Worm (Caenorhabditis elegans) whole organism, L1 larva: ENCODE measurements around the gene srw-59.
"Not testable (repeated sequence)": the region's sequence is repeated elsewhere in the genome, so short reads cannot be mapped to it uniquely, and the experiment has no call there.

ENCODE experiments used
- C04F5.9 ChIP-seq: sonication (generic microtip); optimal IDR thresholded peaks from 2 replicates; lab custom pipeline; 2016; ENCODE audit warnings: missing genetic modification characterization, missing compliant biosample characterization
- blmp-1 ChIP-seq: fragments of 150-350 bp; optimal IDR thresholded peaks from 2 replicates; lab custom pipeline; 2014; ENCODE audit warnings: missing biosample characterization, missing genetic modification characterization
- ceh-82 ChIP-seq, 3 experiments: fragments of 150-350 bp in 1 of 3; sonication (generic microtip) in 2 of 3; optimal IDR thresholded peaks; 2 replicates each; lab custom pipeline; 2014 to 2017; ENCODE audit warnings: missing biosample characterization in 3 of 3, missing genetic modification characterization in 3 of 3
- dpl-1 ChIP-seq, 3 experiments: fragments of 150-350 bp in 2 of 3; sonication (generic microtip) in 1 of 3; optimal IDR thresholded peaks; 2 replicates each; lab custom pipeline; 2014 to 2017; ENCODE audit warnings: missing biosample characterization in 3 of 3, missing genetic modification characterization in 3 of 3, missing genetic modification reagents in 3 of 3
- efl-1 ChIP-seq, 4 experiments: fragments of 150-350 bp; optimal IDR thresholded peaks in 3 of 4; peaks in 1 of 4; 1 replicate in 1 of 4; 2 replicates in 3 of 4; lab custom pipeline; 2014; ENCODE audit warnings: missing biosample characterization in 2 of 4, missing genetic modification characterization in 2 of 4, missing genetic modification reagents in 2 of 4
- efl-3 ChIP-seq: fragments of 200-800 bp; sonication (Bioruptor generic); optimal IDR thresholded peaks from 2 replicates; lab custom pipeline; 2018; ENCODE audit warnings: mild to moderate bottlenecking, missing genetic modification characterization, missing compliant biosample characterization
- egl-13 ChIP-seq: sonication (generic microtip); optimal IDR thresholded peaks from 2 replicates; lab custom pipeline; 2016; ENCODE audit warnings: missing genotype, missing genetic modification reagents, missing genetic modification characterization, missing compliant biosample characterization
- egl-27 ChIP-seq, 2 experiments: fragments of 150-350 bp in 1 of 2; sonication (generic microtip); optimal IDR thresholded peaks; 3 replicates each; lab custom pipeline; 2017 to 2018; ENCODE audit warnings: missing biosample characterization in 2 of 2, missing genetic modification characterization in 2 of 2, missing genetic modification reagents in 2 of 2
- fkh-4 ChIP-seq: sonication (generic microtip); optimal IDR thresholded peaks from 2 replicates; lab custom pipeline; 2016; ENCODE audit warnings: missing compliant biosample characterization, missing genetic modification characterization, borderline replicate concordance
- fos-1 ChIP-seq: fragments of 150-350 bp; optimal IDR thresholded peaks from 2 replicates; lab custom pipeline; 2014; ENCODE audit warnings: missing biosample characterization, missing genetic modification characterization
- hlh-4 ChIP-seq: sonication (generic microtip); optimal IDR thresholded peaks from 2 replicates; lab custom pipeline; 2016; ENCODE audit warnings: mild to moderate bottlenecking, missing genetic modification characterization, missing compliant biosample characterization
- hpl-2 ChIP-seq: fragments of 150-350 bp; optimal IDR thresholded peaks from 2 replicates; lab custom pipeline; 2014; ENCODE audit warnings: missing biosample characterization, missing genetic modification reagents, missing genetic modification characterization
- isw-1 ChIP-seq: fragments of 200-800 bp; sonication (Bioruptor generic); IDR thresholded peaks from 2 replicates; pipeline ENCODE4 v1.3.6; 2022; ENCODE audit warnings: missing genetic modification characterization, missing compliant biosample characterization
- jun-1 ChIP-seq: fragments of 150-350 bp; optimal IDR thresholded peaks from 2 replicates; lab custom pipeline; 2014; ENCODE audit warnings: missing biosample characterization, missing genetic modification reagents, missing genetic modification characterization
- lin-13 ChIP-seq: fragments of 150-350 bp; optimal IDR thresholded peaks from 2 replicates; lab custom pipeline; 2014; ENCODE audit warnings: missing biosample characterization, missing genetic modification reagents, missing genetic modification characterization
- lin-14 ChIP-seq: fragments of 200-800 bp; sonication (Bioruptor generic); optimal IDR thresholded peaks from 2 replicates; lab custom pipeline; 2018; ENCODE audit warnings: mild to moderate bottlenecking, missing genetic modification characterization, moderate library complexity, missing compliant biosample characterization
- lin-15B ChIP-seq: fragments of 150-350 bp; sonication (generic microtip); optimal IDR thresholded peaks from 3 replicates; lab custom pipeline; 2014; ENCODE audit warnings: missing biosample characterization, missing genetic modification characterization
- lir-3 ChIP-seq: sonication (generic microtip); optimal IDR thresholded peaks from 2 replicates; lab custom pipeline; 2016; ENCODE audit warnings: mild to moderate bottlenecking, missing genetic modification characterization, moderate library complexity, missing compliant biosample characterization; ENCODE audit not compliant: poor library complexity
- mab-9 ChIP-seq: fragments of 200-800 bp; sonication (Bioruptor generic); IDR thresholded peaks from 2 replicates; pipeline ENCODE4 v1.3.6; 2022; ENCODE audit warnings: missing genetic modification reagents, missing genetic modification characterization, missing compliant biosample characterization
- mep-1 ChIP-seq: fragments of 150-350 bp; optimal IDR thresholded peaks from 2 replicates; lab custom pipeline; 2014; ENCODE audit warnings: missing biosample characterization, missing genetic modification characterization
- nhr-19 ChIP-seq: fragments of 200-800 bp; sonication (Bioruptor generic); conservative IDR thresholded peaks from 2 replicates; pipeline ENCODE4 v1.3.6; 2022; ENCODE audit warnings: missing genetic modification characterization, missing compliant biosample characterization
- nhr-237 ChIP-seq: fragments of 150-350 bp; optimal IDR thresholded peaks from 2 replicates; lab custom pipeline; 2014; ENCODE audit warnings: missing biosample characterization, missing genetic modification characterization
- nhr-28 ChIP-seq: fragments of 150-350 bp; optimal IDR thresholded peaks from 2 replicates; lab custom pipeline; 2014; ENCODE audit warnings: missing biosample characterization, missing genetic modification characterization
- nhr-47 ChIP-seq: sonication (generic microtip); optimal IDR thresholded peaks from 2 replicates; lab custom pipeline; 2016; ENCODE audit warnings: mild to moderate bottlenecking, missing genetic modification characterization, moderate library complexity, missing compliant biosample characterization
- skn-1 ChIP-seq: fragments of 150-350 bp; optimal IDR thresholded peaks from 2 replicates; lab custom pipeline; 2014; ENCODE audit warnings: missing biosample characterization, missing genetic modification characterization
- sup-37 ChIP-seq: fragments of 200-800 bp; sonication (Bioruptor generic); optimal IDR thresholded peaks from 2 replicates; lab custom pipeline; 2018; ENCODE audit warnings: mild to moderate bottlenecking, missing genetic modification characterization, missing compliant biosample characterization
- swsn-7 ChIP-seq: sonication (generic microtip); optimal IDR thresholded peaks from 2 replicates; lab custom pipeline; 2016; ENCODE audit warnings: missing genetic modification characterization, missing compliant biosample characterization
- tbx-2 ChIP-seq: sonication (generic microtip); optimal IDR thresholded peaks from 2 replicates; lab custom pipeline; 2016; ENCODE audit warnings: missing genetic modification characterization, missing compliant biosample characterization
- unc-86 ChIP-seq: sonication (generic microtip); optimal IDR thresholded peaks from 2 replicates; lab custom pipeline; 2016; ENCODE audit warnings: missing genetic modification characterization, missing compliant biosample characterization
- vab-15 ChIP-seq: sonication (generic microtip); optimal IDR thresholded peaks from 2 replicates; lab custom pipeline; 2017; ENCODE audit warnings: missing genotype, mild to moderate bottlenecking, missing genetic modification characterization, missing compliant biosample characterization
- xbp-1 ChIP-seq: sonication (generic microtip); optimal IDR thresholded peaks from 2 replicates; lab custom pipeline; 2016; ENCODE audit warnings: missing genetic modification characterization, missing compliant biosample characterization
- zag-1 ChIP-seq: fragments of 150-350 bp; optimal IDR thresholded peaks from 2 replicates; lab custom pipeline; 2014; ENCODE audit warnings: missing biosample characterization, missing genetic modification characterization
- zip-4 ChIP-seq: fragments of 200-800 bp; sonication (Bioruptor generic); optimal IDR thresholded peaks from 2 replicates; lab custom pipeline; 2018; ENCODE audit warnings: mild to moderate bottlenecking, missing genetic modification characterization, moderate library complexity, missing compliant biosample characterization
- ztf-11 ChIP-seq, 2 experiments: sonication (generic microtip); optimal IDR thresholded peaks; 2 replicates each; lab custom pipeline; 2016 to 2017; ENCODE audit warnings: missing genetic modification characterization in 2 of 2, missing biosample characterization in 1 of 2, missing compliant biosample characterization in 1 of 2

srw-59 gene

ce11 chrV:15954932-15955331 lies 4.1 kb upstream of the srw-59 start, which contains the start of gene srw-57:
TSS of gene srw-57 (minus strand) at chrV:15955032.
- no peak for TF ChIP-seq sup-37 (GFP tag; lab: Kevin White, UChicago)
- no peak for TF ChIP-seq mep-1 (tag; lab: Kevin White, UChicago)
- TF ChIP-seq egl-13 (tag; lab: Kevin White, UChicago) = no peak
- no peak for TF ChIP-seq xbp-1 (tag; lab: Kevin White, UChicago)
- no peak for TF ChIP-seq lin-13 (GFP tag; lab: Kevin White, UChicago)
- TF ChIP-seq C04F5.9 = no peak

- no peak for TF ChIP-seq efl-1 (optimal IDR thresholded peaks at IDR 0.05; lab: Kevin White, UChicago)
- TF ChIP-seq efl-1 (GFP tag; optimal IDR thresholded peaks at IDR 0.05 in 1 of 2; lab: Kevin White, UChicago) = peak in 1 of 2 experiments; percentile 61
- TF ChIP-seq unc-86 (tag; lab: Kevin White, UChicago) = no peak
- TF ChIP-seq skn-1 (tag; lab: Kevin White, UChicago) = no peak
These were observed 2.0 kb upstream of the srw-59 start, which contains the start of gene srw-56 for ce11 chrV:15952762-15953161. TSS of gene srw-56 (minus strand) at chrV:15952862.

- TF ChIP-seq zag-1 (tag; lab: Kevin White, UChicago) (no peak), tbx-2 (no peak), nhr-19 (GFP tag; lab: Robert Waterston, UW) (no peak), fos-1 (tag; lab: Kevin White, UChicago) (no peak), nhr-237 (tag; lab: Kevin White, UChicago) (no peak), isw-1 (GFP tag; lab: Robert Waterston, UW) (no peak)
These were observed 7.7 kb downstream of the srw-59 start, which contains the start of gene srw-53 for ce11 chrV:15943125-15943524. TSS of gene srw-53 (plus strand) at chrV:15943425.

ce11 chrV:15940254-15940653 lies 10.5 kb downstream of the srw-59 start, which contains the start of gene srw-55:
TSS of gene srw-55 (minus strand) at chrV:15940354.
- TF ChIP-seq efl-3 (no peak), nhr-28 (tag; lab: Kevin White, UChicago) (no peak), fkh-4 (tag; lab: Kevin White, UChicago) (no peak), isw-1 (GFP tag; lab: Robert Waterston, UW) (no peak), xbp-1 (tag; lab: Kevin White, UChicago) (no peak), ceh-82 (tag; optimal IDR thresholded peaks at IDR 0.05; lab: Kevin White, UChicago) (no peak), ztf-11 (tag; optimal IDR thresholded peaks at IDR 0.05; lab: Kevin White, UChicago) (no peak), swsn-7 (tag; lab: Kevin White, UChicago) (no peak), zip-4 (GFP tag; lab: Kevin White, UChicago) (no peak), blmp-1 (tag; lab: Kevin White, UChicago) (no peak), vab-15 (tag; lab: Kevin White, UChicago) (no peak), lir-3 (no peak), lin-14 (no peak), hpl-2 (GFP tag; lab: Kevin White, UChicago) (no peak), lin-15B (tag; lab: Kevin White, UChicago) (no peak), mab-9 (no peak), fos-1 (tag; lab: Kevin White, UChicago) (no peak), efl-1 (optimal IDR thresholded peaks at IDR 0.05; lab: Kevin White, UChicago) (no peak), efl-1 (GFP tag; optimal IDR thresholded peaks at IDR 0.05 in 1 of 2; lab: Kevin White, UChicago) (no peak), nhr-47 (tag; lab: Kevin White, UChicago) (no peak)

- TF ChIP-seq ceh-82 (tag; optimal IDR thresholded peaks at IDR 0.05; lab: Kevin White, UChicago) (no peak), jun-1 (tag; lab: Kevin White, UChicago) (no peak), mab-9 (no peak)
These were observed 18.4 kb downstream of the srw-59 start, which contains the start of gene srw-26 for ce11 chrV:15932390-15932789. TSS of gene srw-26 (minus strand) at chrV:15932490.

- TF ChIP-seq hlh-4; egl-27 (tag; optimal IDR thresholded peaks at IDR 0.05; lab: Kevin White, UChicago); dpl-1 (GFP tag; optimal IDR thresholded peaks at IDR 0.05; lab: Kevin White, UChicago): not testable (repeated sequence)
- TF ChIP-seq, all 84 proteins: peak for 0; not testable (repeated sequence) for 84
These were observed 20.9 kb downstream of the srw-59 start, which contains the start of gene srbc-77 for ce11 chrV:15929882-15930281. TSS of gene srbc-77 (plus strand) at chrV:15930182.
